Fruit fly (Drosophila melanogaster): ENCODE measurements around the gene Cbp80.

DNA sequence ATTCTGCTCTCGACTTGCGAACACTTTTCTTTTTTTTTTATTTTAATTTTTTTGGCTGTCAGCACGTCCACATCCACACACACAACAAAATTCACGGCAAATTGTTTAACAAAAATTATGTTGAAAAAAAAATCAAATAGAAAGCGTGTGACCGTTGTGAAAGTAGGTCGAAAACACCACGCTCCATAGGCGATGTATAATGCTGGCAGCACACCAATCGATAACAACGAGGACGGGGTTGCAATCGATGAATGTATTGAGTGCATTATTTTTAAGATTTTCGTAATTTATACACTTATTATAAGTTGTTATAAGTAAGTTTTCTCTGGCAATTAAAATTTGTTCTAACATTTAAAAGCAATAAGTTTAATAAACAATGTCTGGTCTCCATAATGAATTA lies 36.9 kb downstream of the Cbp80 start, which contains the start of gene Pp2C1:
- TF ChIP-seq insv (optimal IDR thresholded peaks at IDR 0.05) (no peak), psq (optimal IDR thresholded peaks at IDR 0.05) (no peak), Myc (optimal IDR thresholded peaks at IDR 0.05) (no peak)

All from Kc167 (cell line).